Worm (Caenorhabditis elegans) whole organism, young adult: ENCODE data around the gene lgc-45.

Source experiments
- F52B5.7 ChIP-seq: sonication (generic microtip); optimal IDR thresholded peaks from 2 replicates; lab custom pipeline; 2016; ENCODE audit warnings: mild to moderate bottlenecking, missing genetic modification characterization, missing compliant biosample characterization
- athp-1 ChIP-seq: sonication (generic microtip); optimal IDR thresholded peaks from 2 replicates; lab custom pipeline; 2017; ENCODE audit warnings: mild to moderate bottlenecking, missing genetic modification characterization, missing compliant biosample characterization
- ceh-79 ChIP-seq: sonication (generic microtip); optimal IDR thresholded peaks from 2 replicates; lab custom pipeline; 2017; ENCODE audit warnings: mild to moderate bottlenecking, missing genetic modification characterization, missing compliant biosample characterization
- egrh-3 ChIP-seq: fragments of 200-800 bp; sonication (Bioruptor generic); IDR thresholded peaks from 2 replicates; pipeline ENCODE4 v1.3.6; 2022; ENCODE audit warnings: missing genetic modification reagents, missing genetic modification characterization, missing compliant biosample characterization
- let-526 ChIP-seq: fragments of 200-800 bp; sonication (Bioruptor generic); IDR thresholded peaks from 2 replicates; pipeline ENCODE4 v1.3.6; 2022; ENCODE audit warnings: missing genetic modification reagents, missing genetic modification characterization, missing compliant biosample characterization
- nhr-27 ChIP-seq: fragments of 200-800 bp; sonication (Bioruptor generic); optimal IDR thresholded peaks from 2 replicates; lab custom pipeline; 2018; ENCODE audit warnings: mild to moderate bottlenecking, missing genetic modification characterization, moderate library complexity, missing compliant biosample characterization
- snpc-4 ChIP-seq, 5 experiments: fragments of 150-350 bp in 1 of 5; sonication (generic microtip) in 4 of 5; optimal IDR thresholded peaks; 2 replicates each; lab custom pipeline; 2014 to 2018; ENCODE audit warnings: missing genetic modification characterization in 5 of 5, missing biosample characterization in 3 of 5, antibody characterized with exemption in 2 of 5, mild to moderate bottlenecking in 2 of 5, missing compliant biosample characterization in 2 of 5, missing genotype in 2 of 5, moderate library complexity in 2 of 5, missing genetic modification reagents in 1 of 5
- unc-130 ChIP-seq: sonication (generic microtip); optimal IDR thresholded peaks from 2 replicates; lab custom pipeline; 2016; ENCODE audit warnings: missing genetic modification reagents, missing genetic modification characterization, missing compliant biosample characterization

- no peak for TF ChIP-seq nhr-27
- no peak for TF ChIP-seq unc-130
- no peak for TF ChIP-seq F52B5.7
- TF ChIP-seq egrh-3 (GFP tag; lab: Robert Waterston, UW), result no peak
- no peak for TF ChIP-seq snpc-4 (GFP tag; optimal IDR thresholded peaks at IDR 0.05; lab: Kevin White, UChicago)
- TF ChIP-seq snpc-4 (tag; optimal IDR thresholded peaks at IDR 0.05; lab: Kevin White, UChicago), result no peak
- TF ChIP-seq let-526, result no peak
- TF ChIP-seq athp-1 (tag; lab: Kevin White, UChicago), result no peak
- no peak for TF ChIP-seq ceh-79 (tag; lab: Kevin White, UChicago)
Observed at ce11 chrII:3515384-3516053, 41.8 kb upstream of the lgc-45 start, which contains the start of the genes Y49F6B.14 and clec-125.
